Worm (Caenorhabditis elegans) whole organism, L1 larva: ENCODE measurements around the gene ndua-7.

Experiments
- C04F5.9 ChIP-seq: sonication (generic microtip); optimal IDR thresholded peaks from 2 replicates; lab custom pipeline; 2016; ENCODE audit warnings: missing genetic modification characterization, missing compliant biosample characterization
- C16A3.4 ChIP-seq: fragments of 150-350 bp; optimal IDR thresholded peaks from 2 replicates; lab custom pipeline; 2014; ENCODE audit warnings: missing biosample characterization, missing genetic modification characterization
- C34B4.2 ChIP-seq: sonication (generic microtip); optimal IDR thresholded peaks from 2 replicates; lab custom pipeline; 2017; ENCODE audit warnings: mild to moderate bottlenecking, missing genetic modification characterization, missing compliant biosample characterization
- F16B12.6 ChIP-seq: fragments of 150-350 bp; optimal IDR thresholded peaks from 2 replicates; lab custom pipeline; 2014; ENCODE audit warnings: missing biosample characterization, missing genetic modification characterization
- aha-1 ChIP-seq: fragments of 150-350 bp; optimal IDR thresholded peaks from 2 replicates; lab custom pipeline; 2014; ENCODE audit warnings: missing biosample characterization, missing genetic modification characterization
- ama-1 ChIP-seq: fragments of 150-350 bp; optimal IDR thresholded peaks from 2 replicates; lab custom pipeline; 2014
- dpl-1 ChIP-seq, 3 experiments: fragments of 150-350 bp in 2 of 3; sonication (generic microtip) in 1 of 3; optimal IDR thresholded peaks; 2 replicates each; lab custom pipeline; 2014 to 2017; ENCODE audit warnings: missing biosample characterization in 3 of 3, missing genetic modification characterization in 3 of 3, missing genetic modification reagents in 3 of 3
- dsc-1 ChIP-seq: sonication (generic microtip); optimal IDR thresholded peaks from 2 replicates; lab custom pipeline; 2016; ENCODE audit warnings: mild to moderate bottlenecking, missing genetic modification characterization, missing compliant biosample characterization
- efl-1 ChIP-seq, 4 experiments: fragments of 150-350 bp; optimal IDR thresholded peaks in 3 of 4; peaks in 1 of 4; 1 replicate in 1 of 4; 2 replicates in 3 of 4; lab custom pipeline; 2014; ENCODE audit warnings: missing biosample characterization in 2 of 4, missing genetic modification characterization in 2 of 4, missing genetic modification reagents in 2 of 4
- elt-2 ChIP-seq: sonication (generic microtip); optimal IDR thresholded peaks from 2 replicates; lab custom pipeline; 2016; ENCODE audit warnings: missing genetic modification characterization, mild to moderate bottlenecking, inconsistent platforms, missing compliant biosample characterization, missing genetic modification reagents
- grh-1 ChIP-seq: fragments of 200-800 bp; sonication (Bioruptor generic); IDR thresholded peaks from 2 replicates; pipeline ENCODE4 v1.3.6; 2022; ENCODE audit warnings: missing genetic modification reagents, missing genetic modification characterization, missing compliant biosample characterization
- hlh-17 ChIP-seq: fragments of 200-800 bp; sonication (Bioruptor generic); optimal IDR thresholded peaks from 2 replicates; lab custom pipeline; 2018; ENCODE audit warnings: missing genetic modification characterization, mild to moderate bottlenecking, missing compliant biosample characterization, moderate library complexity, borderline replicate concordance
- hlh-4 ChIP-seq: sonication (generic microtip); optimal IDR thresholded peaks from 2 replicates; lab custom pipeline; 2016; ENCODE audit warnings: mild to moderate bottlenecking, missing genetic modification characterization, missing compliant biosample characterization
- irx-1 ChIP-seq: sonication (generic microtip); optimal IDR thresholded peaks from 2 replicates; lab custom pipeline; 2016; ENCODE audit warnings: missing genetic modification characterization, missing compliant biosample characterization
- isw-1 ChIP-seq: fragments of 200-800 bp; sonication (Bioruptor generic); IDR thresholded peaks from 2 replicates; pipeline ENCODE4 v1.3.6; 2022; ENCODE audit warnings: missing genetic modification characterization, missing compliant biosample characterization
- lin-14 ChIP-seq: fragments of 200-800 bp; sonication (Bioruptor generic); optimal IDR thresholded peaks from 2 replicates; lab custom pipeline; 2018; ENCODE audit warnings: mild to moderate bottlenecking, missing genetic modification characterization, moderate library complexity, missing compliant biosample characterization
- lin-15B ChIP-seq: fragments of 150-350 bp; sonication (generic microtip); optimal IDR thresholded peaks from 3 replicates; lab custom pipeline; 2014; ENCODE audit warnings: missing biosample characterization, missing genetic modification characterization
- lin-35 ChIP-seq, 2 experiments: fragments of 150-350 bp; optimal IDR thresholded peaks; 2 replicates each; lab custom pipeline; 2014; ENCODE audit warnings: missing biosample characterization in 2 of 2, missing genetic modification characterization in 2 of 2, missing genetic modification reagents in 2 of 2
- lir-3 ChIP-seq: sonication (generic microtip); optimal IDR thresholded peaks from 2 replicates; lab custom pipeline; 2016; ENCODE audit warnings: mild to moderate bottlenecking, missing genetic modification characterization, moderate library complexity, missing compliant biosample characterization; ENCODE audit not compliant: poor library complexity
- lsy-2 ChIP-seq, 2 experiments: fragments of 150-350 bp; optimal IDR thresholded peaks; 2 replicates each; lab custom pipeline; 2014; ENCODE audit warnings: missing biosample characterization in 2 of 2, missing genetic modification characterization in 2 of 2
- mab-9 ChIP-seq: fragments of 200-800 bp; sonication (Bioruptor generic); IDR thresholded peaks from 2 replicates; pipeline ENCODE4 v1.3.6; 2022; ENCODE audit warnings: missing genetic modification reagents, missing genetic modification characterization, missing compliant biosample characterization
- mep-1 ChIP-seq: fragments of 150-350 bp; optimal IDR thresholded peaks from 2 replicates; lab custom pipeline; 2014; ENCODE audit warnings: missing biosample characterization, missing genetic modification characterization
- nhr-12 ChIP-seq: sonication (generic microtip); optimal IDR thresholded peaks from 2 replicates; lab custom pipeline; 2017; ENCODE audit warnings: missing biosample characterization, missing genetic modification characterization
- nhr-19 ChIP-seq: fragments of 200-800 bp; sonication (Bioruptor generic); conservative IDR thresholded peaks from 2 replicates; pipeline ENCODE4 v1.3.6; 2022; ENCODE audit warnings: missing genetic modification characterization, missing compliant biosample characterization
- nhr-20 ChIP-seq: sonication (generic microtip); optimal IDR thresholded peaks from 2 replicates; lab custom pipeline; 2016; ENCODE audit warnings: mild to moderate bottlenecking, missing genetic modification characterization, missing compliant biosample characterization
- nhr-28 ChIP-seq: fragments of 150-350 bp; optimal IDR thresholded peaks from 2 replicates; lab custom pipeline; 2014; ENCODE audit warnings: missing biosample characterization, missing genetic modification characterization
- nhr-76 ChIP-seq: sonication (generic microtip); optimal IDR thresholded peaks from 2 replicates; lab custom pipeline; 2017; ENCODE audit warnings: missing biosample characterization, missing genetic modification characterization
- nhr-77 ChIP-seq: fragments of 150-350 bp; optimal IDR thresholded peaks from 2 replicates; lab custom pipeline; 2014; ENCODE audit warnings: missing biosample characterization, missing genetic modification characterization
- nhr-85 ChIP-seq: sonication (generic microtip); peaks from one replicate; lab custom pipeline; 2016; ENCODE audit warnings: missing genetic modification characterization, inconsistent platforms, missing compliant biosample characterization
- pqm-1 ChIP-seq: sonication (generic microtip); optimal IDR thresholded peaks from 3 replicates; lab custom pipeline; 2017; ENCODE audit warnings: missing biosample characterization, missing genetic modification characterization
- rnt-1 ChIP-seq: sonication (generic microtip); optimal IDR thresholded peaks from 2 replicates; lab custom pipeline; 2016; ENCODE audit warnings: mild to moderate bottlenecking, missing genetic modification characterization, moderate library complexity, missing compliant biosample characterization
- snu-23 ChIP-seq: sonication (generic microtip); optimal IDR thresholded peaks from 2 replicates; lab custom pipeline; 2016; ENCODE audit warnings: missing genetic modification characterization, missing compliant biosample characterization
- swsn-7 ChIP-seq: sonication (generic microtip); optimal IDR thresholded peaks from 2 replicates; lab custom pipeline; 2016; ENCODE audit warnings: missing genetic modification characterization, missing compliant biosample characterization
- tbx-2 ChIP-seq: sonication (generic microtip); optimal IDR thresholded peaks from 2 replicates; lab custom pipeline; 2016; ENCODE audit warnings: missing genetic modification characterization, missing compliant biosample characterization
- unc-62 ChIP-seq: fragments of 150-350 bp; optimal IDR thresholded peaks from 2 replicates; lab custom pipeline; 2014; ENCODE audit warnings: missing biosample characterization, missing genetic modification reagents, missing genetic modification characterization
- unc-86 ChIP-seq: sonication (generic microtip); optimal IDR thresholded peaks from 2 replicates; lab custom pipeline; 2016; ENCODE audit warnings: missing genetic modification characterization, missing compliant biosample characterization
- xbp-1 ChIP-seq: sonication (generic microtip); optimal IDR thresholded peaks from 2 replicates; lab custom pipeline; 2016; ENCODE audit warnings: missing genetic modification characterization, missing compliant biosample characterization
- ztf-11 ChIP-seq, 2 experiments: sonication (generic microtip); optimal IDR thresholded peaks; 2 replicates each; lab custom pipeline; 2016 to 2017; ENCODE audit warnings: missing genetic modification characterization in 2 of 2, missing biosample characterization in 1 of 2, missing compliant biosample characterization in 1 of 2
- ztf-4 ChIP-seq: fragments of 150-350 bp; optimal IDR thresholded peaks from 2 replicates; lab custom pipeline; 2014; ENCODE audit warnings: missing biosample characterization, missing genetic modification characterization

ndua-7 gene

ce11 chrII:13505977-13506568, 11.7 kb upstream of the ndua-7 start:
- TF ChIP-seq hlh-4 (tag; lab: Kevin White, UChicago): no peak
- peak; percentile 25 for TF ChIP-seq elt-2 (tag; lab: Kevin White, UChicago)
- TF ChIP-seq lin-15B (tag; lab: Kevin White, UChicago): no peak
- TF ChIP-seq efl-1 (optimal IDR thresholded peaks at IDR 0.05; lab: Kevin White, UChicago): no peak
- peak in 1 of 2 experiments; percentile 41 for TF ChIP-seq efl-1 (GFP tag; optimal IDR thresholded peaks at IDR 0.05 in 1 of 2; lab: Kevin White, UChicago)
- TF ChIP-seq C34B4.2 (tag; lab: Kevin White, UChicago): no peak

ce11 chrII:13505386-13505785, 11.0 kb upstream of the ndua-7 start:
- TF ChIP-seq lir-3 (tag; lab: Kevin White, UChicago) (no peak), aha-1 (no peak), tbx-2 (no peak), dsc-1 (no peak), mep-1 (tag; lab: Kevin White, UChicago) (no peak), nhr-12 (tag; lab: Kevin White, UChicago) (no peak), hlh-4 (tag; lab: Kevin White, UChicago) (no peak)

ce11 chrII:13503653-13504052, 9.3 kb upstream of the ndua-7 start, which contains the start of gene F54F11.1:
Gene F54F11.1 (plus strand): TSS chrII:13503953.
- peak; percentile 39 for TF ChIP-seq unc-86 (tag; lab: Kevin White, UChicago)
- no peak for TF ChIP-seq grh-1
- TF ChIP-seq C34B4.2 (tag; lab: Kevin White, UChicago): no peak

- TF ChIP-seq ztf-11 (tag; optimal IDR thresholded peaks at IDR 0.05; lab: Kevin White, UChicago): no peak
- TF ChIP-seq nhr-76 (tag; lab: Kevin White, UChicago): no peak
- TF ChIP-seq hlh-4 (tag; lab: Kevin White, UChicago): no peak
- no peak for TF ChIP-seq ztf-4
Observed at ce11 chrII:13501575-13501974, 7.2 kb upstream of the ndua-7 start, which contains the start of gene F45H10.5. Gene F45H10.5 (plus strand): TSS chrII:13501875.

ce11 chrII:13500582-13500981, 6.2 kb upstream of the ndua-7 start:
- TF ChIP-seq swsn-7 (tag; lab: Kevin White, UChicago): no peak
- peak; percentile 43 for TF ChIP-seq lin-14 (GFP tag; lab: Kevin White, UChicago)
- no peak for TF ChIP-seq nhr-77 (tag; lab: Kevin White, UChicago)
- no peak for TF ChIP-seq mab-9 (GFP tag; lab: Robert Waterston, UW)
- TF ChIP-seq isw-1: no peak
- no peak for TF ChIP-seq C04F5.9 (tag; lab: Kevin White, UChicago)
- 0 out of 2 replicates have a peak, but pooled peaks have one; percentile 4 for TF ChIP-seq nhr-19 (GFP tag; lab: Robert Waterston, UW)
- no peak for TF ChIP-seq dpl-1 (GFP tag; optimal IDR thresholded peaks at IDR 0.05; lab: Kevin White, UChicago)
- TF ChIP-seq rnt-1 (tag; lab: Kevin White, UChicago): peak; percentile 66

ce11 chrII:13495718-13496117, 1.3 kb upstream of the ndua-7 start, which contains the start of gene drr-1:
Gene drr-1 (minus strand): TSS chrII:13495900.
- peak in 1 of 2 experiments; percentile 4 for TF ChIP-seq lin-35 (GFP tag; optimal IDR thresholded peaks at IDR 0.05; lab: Kevin White, UChicago)
- peak; percentile 51 for TF ChIP-seq elt-2 (tag; lab: Kevin White, UChicago)
- TF ChIP-seq unc-62 (GFP tag; lab: Kevin White, UChicago): no peak

- TF ChIP-seq irx-1: peak; percentile 35
- peak; percentile 42 for TF ChIP-seq xbp-1 (tag; lab: Kevin White, UChicago)
- TF ChIP-seq pqm-1 (tag; lab: Kevin White, UChicago): no peak
- peak; percentile 51 for TF ChIP-seq ama-1
- peak; percentile 11 for TF ChIP-seq nhr-28 (tag; lab: Kevin White, UChicago)
- TF ChIP-seq F16B12.6 (tag; lab: Kevin White, UChicago): peak; percentile 93
- TF ChIP-seq snu-23 (GFP tag; lab: Kevin White, UChicago): peak; percentile 61
- peak; percentile 66 for TF ChIP-seq mep-1 (tag; lab: Kevin White, UChicago)
- peak; percentile 58 for TF ChIP-seq dsc-1
- no peak for TF ChIP-seq mab-9 (GFP tag; lab: Robert Waterston, UW)
- no peak for TF ChIP-seq C04F5.9 (tag; lab: Kevin White, UChicago)
- peak; percentile 50 for TF ChIP-seq swsn-7 (tag; lab: Kevin White, UChicago)
- no peak for TF ChIP-seq hlh-17
- TF ChIP-seq rnt-1 (tag; lab: Kevin White, UChicago): peak; percentile 25
- TF ChIP-seq C16A3.4 (tag; lab: Kevin White, UChicago): peak; percentile 15
- TF ChIP-seq lin-35 (GFP tag; optimal IDR thresholded peaks at IDR 0.05; lab: Kevin White, UChicago): peak; percentile 13 to 42
- peak; percentile 26 for TF ChIP-seq nhr-20 (tag; lab: Kevin White, UChicago)
- TF ChIP-seq nhr-85 (tag; lab: Kevin White, UChicago): no peak
- TF ChIP-seq dpl-1 (GFP tag; optimal IDR thresholded peaks at IDR 0.05; lab: Kevin White, UChicago): peak in 2 of 3 experiments; percentile 51 to 62
- peak; percentile 68 to 69 for TF ChIP-seq lsy-2 (tag; optimal IDR thresholded peaks at IDR 0.05; lab: Kevin White, UChicago)
Observed at ce11 chrII:13494762-13495161, 362 bp upstream of the ndua-7 start.
